Worm (Caenorhabditis elegans) whole organism, young adult: Measurements from ENCODE around the gene F19F10.3.
A peak's percentile ranks its signal among the peaks of the same experiment; 100 is the strongest.

Source experiments
- B0035.1 ChIP-seq: sonication (generic microtip); optimal IDR thresholded peaks from 2 replicates; lab custom pipeline; 2016; ENCODE audit warnings: missing genetic modification characterization, mild to moderate bottlenecking, missing compliant biosample characterization, missing genotype, missing genetic modification reagents
- F52B5.7 ChIP-seq: sonication (generic microtip); optimal IDR thresholded peaks from 2 replicates; lab custom pipeline; 2016; ENCODE audit warnings: mild to moderate bottlenecking, missing genetic modification characterization, missing compliant biosample characterization
- F55B11.4 ChIP-seq: sonication (generic microtip); optimal IDR thresholded peaks from 2 replicates; lab custom pipeline; 2016; ENCODE audit warnings: missing compliant biosample characterization, missing genetic modification characterization, borderline replicate concordance; ENCODE audit not compliant: insufficient read depth
- K12H6.12 ChIP-seq: fragments of 200-800 bp; sonication (Bioruptor generic); optimal IDR thresholded peaks from 2 replicates; lab custom pipeline; 2018; ENCODE audit warnings: mild to moderate bottlenecking, missing genetic modification characterization, missing compliant biosample characterization
- Y53F4B.3 ChIP-seq: fragments of 200-800 bp; sonication (Bioruptor generic); IDR thresholded peaks from 2 replicates; pipeline ENCODE4 v1.3.6; 2022; ENCODE audit warnings: missing genetic modification reagents, missing genetic modification characterization, missing compliant biosample characterization
- Y53G8AR.9 ChIP-seq: fragments of 200-800 bp; sonication (Bioruptor generic); conservative IDR thresholded peaks from 2 replicates; pipeline ENCODE4 v1.3.6; 2022; ENCODE audit warnings: missing genetic modification reagents, missing genetic modification characterization, missing compliant biosample characterization
- aptf-3 ChIP-seq: fragments of 200-800 bp; sonication (Bioruptor generic); IDR thresholded peaks from 2 replicates; pipeline ENCODE4 v1.3.6; 2022; ENCODE audit warnings: missing genetic modification characterization, missing compliant biosample characterization
- attf-6 ChIP-seq: fragments of 200-800 bp; sonication (Bioruptor generic); IDR thresholded peaks from 2 replicates; pipeline ENCODE4 v1.3.6; 2022; ENCODE audit warnings: missing genetic modification reagents, missing genetic modification characterization, missing compliant biosample characterization
- ccch-3 ChIP-seq: fragments of 200-800 bp; sonication (Bioruptor generic); optimal IDR thresholded peaks from 2 replicates; lab custom pipeline; 2018; ENCODE audit warnings: mild to moderate bottlenecking, missing genetic modification characterization, missing compliant biosample characterization
- ceh-100 ChIP-seq: fragments of 200-800 bp; sonication (Bioruptor generic); IDR thresholded peaks from 2 replicates; pipeline ENCODE4 v1.3.6; 2022; ENCODE audit warnings: missing genetic modification reagents, missing genetic modification characterization, missing compliant biosample characterization
- ceh-79 ChIP-seq: sonication (generic microtip); optimal IDR thresholded peaks from 2 replicates; lab custom pipeline; 2017; ENCODE audit warnings: mild to moderate bottlenecking, missing genetic modification characterization, missing compliant biosample characterization
- die-1 ChIP-seq: sonication (generic microtip); optimal IDR thresholded peaks from 2 replicates; lab custom pipeline; 2016; ENCODE audit warnings: missing genotype, mild to moderate bottlenecking, missing genetic modification characterization, missing compliant biosample characterization
- dpl-1 ChIP-seq: fragments of 150-350 bp; optimal IDR thresholded peaks from 2 replicates; lab custom pipeline; 2014; ENCODE audit warnings: missing biosample characterization, missing genetic modification reagents, missing genetic modification characterization
- egl-18 ChIP-seq: fragments of 200-800 bp; sonication (Bioruptor generic); IDR thresholded peaks from 2 replicates; pipeline ENCODE4 v1.3.6; 2022; ENCODE audit warnings: missing genetic modification reagents, missing genetic modification characterization, missing compliant biosample characterization
- egrh-3 ChIP-seq: fragments of 200-800 bp; sonication (Bioruptor generic); IDR thresholded peaks from 2 replicates; pipeline ENCODE4 v1.3.6; 2022; ENCODE audit warnings: missing genetic modification reagents, missing genetic modification characterization, missing compliant biosample characterization
- him-1 ChIP-seq: sonication (generic microtip); optimal IDR thresholded peaks from 2 replicates; lab custom pipeline; 2016; ENCODE audit warnings: missing genotype, missing genetic modification reagents, missing genetic modification characterization, missing compliant biosample characterization
- hlh-12 ChIP-seq: sonication (generic microtip); optimal IDR thresholded peaks from 2 replicates; lab custom pipeline; 2016; ENCODE audit warnings: missing genetic modification characterization, missing compliant biosample characterization
- let-607 ChIP-seq, 2 experiments: fragments of 200-800 bp in 1 of 2; sonication (Bioruptor generic) in 1 of 2; sonication (generic microtip) in 1 of 2; optimal IDR thresholded peaks; 2 replicates each; lab custom pipeline; 2016 to 2018; ENCODE audit warnings: mild to moderate bottlenecking in 2 of 2, missing compliant biosample characterization in 2 of 2, missing genetic modification characterization in 2 of 2, moderate library complexity in 2 of 2, missing genotype in 1 of 2
- lin-40 ChIP-seq: sonication (generic microtip); optimal IDR thresholded peaks from 2 replicates; lab custom pipeline; 2016; ENCODE audit warnings: missing genetic modification characterization, mild to moderate bottlenecking, missing compliant biosample characterization, missing genotype, missing genetic modification reagents
- lir-1 ChIP-seq: fragments of 200-800 bp; sonication (Bioruptor generic); conservative IDR thresholded peaks from 2 replicates; pipeline ENCODE4 v1.3.6; 2022; ENCODE audit warnings: missing genetic modification reagents, missing genetic modification characterization, missing compliant biosample characterization
- madf-10 ChIP-seq: sonication (generic microtip); optimal IDR thresholded peaks from 2 replicates; lab custom pipeline; 2016; ENCODE audit warnings: mild to moderate bottlenecking, missing genetic modification characterization, missing compliant biosample characterization
- mcd-1 ChIP-seq: fragments of 200-800 bp; sonication (Bioruptor generic); IDR thresholded peaks from 2 replicates; pipeline ENCODE4 v1.3.6; 2022; ENCODE audit warnings: missing genetic modification reagents, missing genetic modification characterization, missing compliant biosample characterization
- nfya-1 ChIP-seq: sonication (generic microtip); optimal IDR thresholded peaks from 2 replicates; lab custom pipeline; 2017; ENCODE audit warnings: antibody characterized with exemption, missing compliant biosample characterization, missing genetic modification characterization, borderline replicate concordance; ENCODE audit not compliant: insufficient read depth
- nhr-27 ChIP-seq: fragments of 200-800 bp; sonication (Bioruptor generic); optimal IDR thresholded peaks from 2 replicates; lab custom pipeline; 2018; ENCODE audit warnings: mild to moderate bottlenecking, missing genetic modification characterization, moderate library complexity, missing compliant biosample characterization
- snpc-1.1 ChIP-seq: sonication (generic microtip); optimal IDR thresholded peaks from 2 replicates; lab custom pipeline; 2017; ENCODE audit warnings: missing genetic modification characterization, mild to moderate bottlenecking, missing compliant biosample characterization, antibody characterized with exemption, moderate library complexity, missing genotype, missing genetic modification reagents; ENCODE audit not compliant: insufficient read depth
- snpc-1.3 ChIP-seq: sonication (generic microtip); optimal IDR thresholded peaks from 2 replicates; lab custom pipeline; 2017; ENCODE audit warnings: missing genetic modification characterization, mild to moderate bottlenecking, missing compliant biosample characterization, antibody characterized with exemption, moderate library complexity, missing genotype, missing genetic modification reagents; ENCODE audit not compliant: insufficient read depth
- snpc-4 ChIP-seq, 5 experiments: fragments of 150-350 bp in 1 of 5; sonication (generic microtip) in 4 of 5; optimal IDR thresholded peaks; 2 replicates each; lab custom pipeline; 2014 to 2018; ENCODE audit warnings: missing genetic modification characterization in 5 of 5, missing biosample characterization in 3 of 5, antibody characterized with exemption in 2 of 5, mild to moderate bottlenecking in 2 of 5, missing compliant biosample characterization in 2 of 5, missing genotype in 2 of 5, moderate library complexity in 2 of 5, missing genetic modification reagents in 1 of 5
- tbp1 ChIP-seq: fragments of 200-800 bp; sonication (Bioruptor generic); optimal IDR thresholded peaks from 2 replicates; lab custom pipeline; 2018; ENCODE audit warnings: mild to moderate bottlenecking, missing genetic modification characterization, missing compliant biosample characterization
- tlf-1 ChIP-seq: fragments of 200-800 bp; sonication (Bioruptor generic); optimal IDR thresholded peaks from 2 replicates; lab custom pipeline; 2018; ENCODE audit warnings: mild to moderate bottlenecking, missing genetic modification characterization, missing compliant biosample characterization
- unc-130 ChIP-seq: sonication (generic microtip); optimal IDR thresholded peaks from 2 replicates; lab custom pipeline; 2016; ENCODE audit warnings: missing genetic modification reagents, missing genetic modification characterization, missing compliant biosample characterization
- xnd-1 ChIP-seq: sonication (generic microtip); optimal IDR thresholded peaks from 2 replicates; lab custom pipeline; 2016; ENCODE audit warnings: missing genotype, missing genetic modification reagents, missing genetic modification characterization, missing compliant biosample characterization
- zim-3 ChIP-seq: sonication (generic microtip); optimal IDR thresholded peaks from 2 replicates; lab custom pipeline; 2017; ENCODE audit warnings: mild to moderate bottlenecking, missing genetic modification characterization, moderate library complexity, missing compliant biosample characterization
- ztf-18 ChIP-seq: sonication (generic microtip); optimal IDR thresholded peaks from 2 replicates; lab custom pipeline; 2016; ENCODE audit warnings: missing genotype, mild to moderate bottlenecking, missing genetic modification characterization, missing compliant biosample characterization
- ztf-25 ChIP-seq: fragments of 200-800 bp; sonication (Bioruptor generic); IDR thresholded peaks from 2 replicates; pipeline ENCODE4 v1.3.6; 2022; ENCODE audit warnings: missing genetic modification reagents, missing genetic modification characterization, missing compliant biosample characterization
- ztf-6 ChIP-seq: fragments of 200-800 bp; sonication (Bioruptor generic); IDR thresholded peaks from 2 replicates; pipeline ENCODE4 v1.3.6; 2022; ENCODE audit warnings: missing genetic modification reagents, missing genetic modification characterization, missing compliant biosample characterization

Gene F19F10.3

DNA sequence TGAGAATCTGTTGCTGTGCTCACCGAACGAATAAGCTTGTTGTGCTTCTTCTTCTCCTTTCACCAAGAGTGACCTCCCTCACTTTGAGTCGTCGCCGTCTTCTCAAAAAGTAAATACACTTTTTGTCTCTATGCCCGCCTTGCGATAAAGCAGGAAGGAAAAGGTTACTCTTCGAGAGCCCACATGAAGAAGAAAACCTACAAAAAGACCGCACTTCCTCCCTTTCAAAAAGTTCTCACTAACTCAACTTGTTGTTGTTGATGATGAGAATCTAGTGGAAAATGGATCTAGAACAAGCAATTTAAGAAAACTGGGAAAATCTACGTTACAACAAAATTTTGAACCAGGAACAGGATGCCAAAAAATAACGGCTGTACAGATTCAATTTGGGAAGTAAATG, 38.5 kb downstream of the F19F10.3 start, which contains the start of gene C50E3.6:
Gene C50E3.6 (minus strand): TSS at position 101 of the 400 bp plus-strand sequence.
- no peak for TF ChIP-seq snpc-1.3
- TF ChIP-seq him-1 (tag; lab: Kevin White, UChicago), result no peak
- no peak for TF ChIP-seq unc-130 (GFP tag; lab: Kevin White, UChicago)
- TF ChIP-seq dpl-1 (GFP tag; lab: Kevin White, UChicago), result no peak
- no peak for TF ChIP-seq ceh-100 (GFP tag; lab: Robert Waterston, UW)
- no peak for TF ChIP-seq ceh-79 (tag; lab: Kevin White, UChicago)
- no peak for TF ChIP-seq aptf-3 (GFP tag; lab: Robert Waterston, UW)
- TF ChIP-seq xnd-1 (tag; lab: Kevin White, UChicago), result no peak
- TF ChIP-seq attf-6 (GFP tag; lab: Robert Waterston, UW), result no peak

ce11 chrV:7595132-7595531, 43.2 kb downstream of the F19F10.3 start:
- TF ChIP-seq aptf-3 (GFP tag; lab: Robert Waterston, UW) (no peak), nfya-1 (tag; lab: Kevin White, UChicago) (no peak), die-1 (tag; lab: Kevin White, UChicago) (no peak), snpc-4 (GFP tag; optimal IDR thresholded peaks at IDR 0.05; lab: Kevin White, UChicago) (no peak), snpc-4 (tag; optimal IDR thresholded peaks at IDR 0.05; lab: Kevin White, UChicago) (peak in 2 of 4 experiments; percentile 72 to 81), ccch-3 (no peak), tbp1 (GFP tag; lab: Kevin White, UChicago) (no peak), lin-40 (tag; lab: Kevin White, UChicago) (no peak), snpc-1.1 (tag; lab: Kevin White, UChicago) (peak; percentile 59), nhr-27 (no peak), ztf-6 (GFP tag; lab: Robert Waterston, UW) (no peak)

DNA sequence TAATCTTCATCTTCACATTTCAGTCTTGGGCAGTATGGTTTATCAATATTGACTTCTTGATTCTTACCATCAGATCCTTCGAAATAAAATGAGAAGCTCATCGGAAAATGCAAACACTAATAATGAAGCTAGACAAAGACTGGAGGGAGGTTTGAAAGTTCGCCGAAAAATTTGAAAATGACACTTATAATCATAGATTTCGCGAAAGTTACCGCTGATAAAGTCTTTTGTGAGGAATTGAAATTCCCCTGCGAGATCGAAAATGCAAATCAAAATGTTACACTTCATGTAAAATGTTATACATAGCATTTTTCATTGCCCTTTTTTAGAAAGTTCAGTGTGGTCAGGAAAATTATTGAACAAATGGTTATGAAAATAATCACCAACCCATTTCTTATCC, 46.3 kb downstream of the F19F10.3 start, which contains the start of gene C50E3.7:
Gene C50E3.7 (minus strand): TSS at position 101 of the 400 bp plus-strand sequence.
- no peak for TF ChIP-seq F55B11.4 (tag; lab: Kevin White, UChicago)
- no peak for TF ChIP-seq B0035.1 (tag; lab: Kevin White, UChicago)
- TF ChIP-seq let-607 (tag; optimal IDR thresholded peaks at IDR 0.05; lab: Kevin White, UChicago), result no peak
- no peak for TF ChIP-seq mcd-1 (GFP tag; lab: Robert Waterston, UW)
- TF ChIP-seq nfya-1 (tag; lab: Kevin White, UChicago), result no peak
- no peak for TF ChIP-seq egrh-3
- no peak for TF ChIP-seq Y53G8AR.9 (GFP tag; lab: Robert Waterston, UW)
- no peak for TF ChIP-seq lir-1 (GFP tag; lab: Robert Waterston, UW)

- TF ChIP-seq K12H6.12 (tag; lab: Kevin White, UChicago) (no peak), madf-10 (tag; lab: Kevin White, UChicago) (no peak), tlf-1 (GFP tag; lab: Kevin White, UChicago) (no peak), egl-18 (GFP tag; lab: Robert Waterston, UW) (no peak), F52B5.7 (tag; lab: Kevin White, UChicago) (no peak), snpc-1.1 (tag; lab: Kevin White, UChicago) (no peak), ztf-25 (GFP tag; lab: Robert Waterston, UW) (no peak), zim-3 (tag; lab: Kevin White, UChicago) (no peak), hlh-12 (tag; lab: Kevin White, UChicago) (no peak), Y53F4B.3 (no peak), ztf-18 (no peak)
These were observed 48.2 kb downstream of the F19F10.3 start, which contains the start of gene C50E3.9 for ce11 chrV:7600149-7600548. TSS of gene C50E3.9 (minus strand) at chrV:7600249.
